Worm (Caenorhabditis elegans): Measurements from ENCODE around the gene F13D12.10.

F13D12.10 gene

ce11 chrII:11759277-11759676 lies 45.7 kb downstream of the F13D12.10 start, which contains the start of the genes F44E5.4 and F44E5.5 (continued):
- TF ChIP-seq hlh-17 (GFP tag; optimal IDR thresholded peaks at IDR 0.05; ENCODE audit: borderline replicate concordance) (peak; percentile 91), isw-1 (GFP tag; IDR thresholded peaks at IDR 0.05) (peak; percentile 94), egl-13 (tag; optimal IDR thresholded peaks at IDR 0.05) (peak; percentile 92), lir-3 (tag; optimal IDR thresholded peaks at IDR 0.05; ENCODE audit: poor library complexity) (peak; percentile 64), C16A3.4 (tag; optimal IDR thresholded peaks at IDR 0.05) (peak; percentile 16), nhr-28 (tag; optimal IDR thresholded peaks at IDR 0.05) (peak; percentile 42), nhr-90 (tag; optimal IDR thresholded peaks at IDR 0.05; ENCODE audit: poor library complexity) (peak; percentile 88), ceh-82 (tag; optimal IDR thresholded peaks at IDR 0.05) (peak; percentile 65 to 81 (median 69)), zip-4 (GFP tag; optimal IDR thresholded peaks at IDR 0.05) (peak; percentile 76), irx-1 (tag; optimal IDR thresholded peaks at IDR 0.05) (peak; percentile 86), nhr-47 (tag; optimal IDR thresholded peaks at IDR 0.05) (peak; percentile 96), nhr-19 (GFP tag; conservative IDR thresholded peaks at IDR 0.05) (peak; percentile 96), C04F5.9 (tag; optimal IDR thresholded peaks at IDR 0.05) (peak; percentile 36), fkh-10 (GFP tag; optimal IDR thresholded peaks at IDR 0.05) (peak; percentile 61), ceh-88 (GFP tag; IDR thresholded peaks at IDR 0.05) (peak; percentile 94), sup-37 (GFP tag; optimal IDR thresholded peaks at IDR 0.05) (peak; percentile 77), fkh-8 (tag; optimal IDR thresholded peaks at IDR 0.05) (peak; percentile 98), C34B4.2 (tag; optimal IDR thresholded peaks at IDR 0.05) (peak; percentile 86), unc-98 (GFP tag; IDR thresholded peaks at IDR 0.05) (peak; percentile 99), lin-39 (tag; optimal IDR thresholded peaks at IDR 0.05) (peak; percentile 52), nhr-71 (tag; optimal IDR thresholded peaks at IDR 0.05) (peak; percentile 97), mef-2 (tag; optimal IDR thresholded peaks at IDR 0.05) (peak; percentile 56), lsy-2 (tag; optimal IDR thresholded peaks at IDR 0.05) (peak; percentile 77 to 78), lin-13 (GFP tag; optimal IDR thresholded peaks at IDR 0.05) (peak; percentile 87), sox-4 (tag; optimal IDR thresholded peaks at IDR 0.05) (peak; percentile 84), efl-1 (optimal IDR thresholded peaks at IDR 0.05) (peak; percentile 73 to 86), efl-1 (GFP tag; optimal IDR thresholded peaks at IDR 0.05 in 1 of 2) (peak; percentile 53 to 96), mep-1 (tag; optimal IDR thresholded peaks at IDR 0.05) (peak; percentile 62), lin-35 (GFP tag; optimal IDR thresholded peaks at IDR 0.05) (peak; percentile 31 to 78), tbx-2 (tag; optimal IDR thresholded peaks at IDR 0.05) (peak; percentile 84), rnt-1 (tag; optimal IDR thresholded peaks at IDR 0.05) (peak; percentile 88), ets-5 (GFP tag; IDR thresholded peaks at IDR 0.05) (peak; percentile 98; the same call in 1 of the 2 replicates), elt-3 (tag; optimal IDR thresholded peaks at IDR 0.05) (peak in 2 of 6 experiments; percentile 63 to 86), fkh-4 (tag; optimal IDR thresholded peaks at IDR 0.05; ENCODE audit: borderline replicate concordance) (peak; percentile 37), skn-1 (tag; optimal IDR thresholded peaks at IDR 0.05) (peak; percentile 47), unc-130 (tag; optimal IDR thresholded peaks at IDR 0.05) (peak; percentile 38)

- no peak for TF ChIP-seq pag-3 (tag; optimal IDR thresholded peaks at IDR 0.05; ENCODE audit: borderline replicate concordance, insufficient read depth)
- peak; percentile 55 for TF ChIP-seq snu-23 (GFP tag; optimal IDR thresholded peaks at IDR 0.05)
- peak; percentile 68 for TF ChIP-seq mab-9 (GFP tag; IDR thresholded peaks at IDR 0.05)
- TF ChIP-seq unc-86 (tag; optimal IDR thresholded peaks at IDR 0.05): peak; percentile 21
- TF ChIP-seq ets-5 (GFP tag; IDR thresholded peaks at IDR 0.05): no peak
- peak; percentile 57 for TF ChIP-seq nhr-20 (tag; optimal IDR thresholded peaks at IDR 0.05)
- peak; percentile 23 for TF ChIP-seq ceh-8 (GFP tag; optimal IDR thresholded peaks at IDR 0.05)
- TF ChIP-seq lin-35 (GFP tag; optimal IDR thresholded peaks at IDR 0.05): peak; percentile 2 to 53
- peak; percentile 91 for TF ChIP-seq ztf-4 (tag; optimal IDR thresholded peaks at IDR 0.05)
- no peak for TF ChIP-seq sup-37 (GFP tag; optimal IDR thresholded peaks at IDR 0.05)
- peak; percentile 96 for TF ChIP-seq skn-1 (tag; optimal IDR thresholded peaks at IDR 0.05)
- TF ChIP-seq mef-2 (tag; optimal IDR thresholded peaks at IDR 0.05): peak; percentile 56
- TF ChIP-seq isw-1 (GFP tag; IDR thresholded peaks at IDR 0.05): peak; percentile 14; the same call in 1 of the 2 replicates
- peak; percentile 95 for TF ChIP-seq mep-1 (tag; optimal IDR thresholded peaks at IDR 0.05)
- peak; percentile 10 for TF ChIP-seq F16B12.6 (tag; optimal IDR thresholded peaks at IDR 0.05)
- TF ChIP-seq xbp-1 (tag; optimal IDR thresholded peaks at IDR 0.05): no peak
- peak; percentile 26 for TF ChIP-seq nhr-90 (tag; optimal IDR thresholded peaks at IDR 0.05; ENCODE audit: poor library complexity)
- TF ChIP-seq egl-13 (tag; optimal IDR thresholded peaks at IDR 0.05): peak; percentile 41
- peak in 2 of 3 experiments; percentile 29 to 46 for TF ChIP-seq dpl-1 (GFP tag; optimal IDR thresholded peaks at IDR 0.05)
- TF ChIP-seq nhr-47 (tag; optimal IDR thresholded peaks at IDR 0.05): no peak
- TF ChIP-seq ces-1 (GFP tag; optimal IDR thresholded peaks at IDR 0.05): no peak
- TF ChIP-seq lin-39 (tag; optimal IDR thresholded peaks at IDR 0.05): no peak
- peak; percentile 19 for TF ChIP-seq C16A3.4 (tag; optimal IDR thresholded peaks at IDR 0.05)
- TF ChIP-seq irx-1 (tag; optimal IDR thresholded peaks at IDR 0.05): peak; percentile 15
- TF ChIP-seq ceh-88 (GFP tag; IDR thresholded peaks at IDR 0.05): peak; percentile 52; the same call in 1 of the 2 replicates
- no peak for TF ChIP-seq efl-1 (optimal IDR thresholded peaks at IDR 0.05)
- peak in 1 of 2 experiments; percentile 42 for TF ChIP-seq efl-1 (GFP tag; optimal IDR thresholded peaks at IDR 0.05 in 1 of 2)
These were observed 48.4 kb downstream of the F13D12.10 start for ce11 chrII:11761806-11762512.
